Worm (Caenorhabditis elegans): ENCODE results near the gene Y66C5A.1.

DNA sequence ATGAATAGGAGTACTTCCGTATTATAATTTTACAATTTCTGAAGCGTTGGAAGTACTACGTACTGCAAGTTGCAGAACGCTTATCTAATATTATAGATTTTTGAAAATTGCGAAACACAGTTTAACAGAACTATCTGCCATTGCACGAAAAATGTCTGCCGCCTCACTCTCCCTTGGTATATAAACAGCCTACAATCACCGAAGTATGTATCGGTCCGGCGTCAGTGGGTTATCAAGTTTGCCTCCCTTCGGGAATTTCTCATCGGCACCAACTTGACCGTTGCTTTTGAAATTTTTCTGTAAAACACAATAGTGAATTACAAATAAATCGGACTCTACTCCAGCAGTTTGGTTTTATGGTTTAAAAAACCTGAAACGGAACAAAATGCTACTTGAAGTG lies 22.0 kb upstream of the Y66C5A.1 start:
- no peak for TF ChIP-seq tbx-37 (GFP tag; conservative IDR thresholded peaks at IDR 0.05)
- TF ChIP-seq ama-1 (optimal IDR thresholded peaks at IDR 0.05) = no peak
- TF ChIP-seq B0310.2 (tag; optimal IDR thresholded peaks at IDR 0.05) = no peak
- no peak for TF ChIP-seq ceh-36 (tag; optimal IDR thresholded peaks at IDR 0.05)
- TF ChIP-seq scrt-1 (GFP tag; IDR thresholded peaks at IDR 0.05) = no peak
- no peak for TF ChIP-seq pes-1 (GFP tag; IDR thresholded peaks at IDR 0.05)
- no peak for TF ChIP-seq F13C5.2 (tag; optimal IDR thresholded peaks at IDR 0.05)
- no peak for TF ChIP-seq ets-7 (tag; optimal IDR thresholded peaks at IDR 0.05)
- no peak for TF ChIP-seq flt-1 (GFP tag; IDR thresholded peaks at IDR 0.05)
- no peak for TF ChIP-seq hmbx-1 (tag; optimal IDR thresholded peaks at IDR 0.05)

All from whole organism, early embryonic.